Worm (Caenorhabditis elegans): ENCODE measurements around the gene try-11.

The try-11 gene

DNA sequence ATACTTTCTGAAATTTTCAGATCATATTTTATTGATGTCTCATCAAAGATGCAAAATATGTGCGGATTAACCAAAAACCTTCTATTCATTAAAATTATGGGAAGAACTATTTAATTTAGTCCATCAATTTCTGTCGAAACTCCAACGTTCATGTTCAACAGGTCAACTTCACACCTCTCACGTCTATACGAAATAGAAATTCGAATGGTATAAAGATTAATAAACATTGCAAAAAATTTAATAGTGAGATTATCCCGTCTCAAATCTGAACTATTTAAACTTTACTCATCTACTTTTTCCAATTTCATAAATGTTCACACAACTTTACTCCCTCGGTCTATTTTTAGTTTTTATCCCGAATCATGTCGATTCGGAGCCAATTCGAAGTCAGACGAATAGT lies 41.9 kb upstream of the try-11 start, which contains the start of gene R13D7.2:
Gene R13D7.2 (plus strand): TSS at position 301 of the 400 bp plus-strand sequence.
- TF ChIP-seq sox-4 (tag; optimal IDR thresholded peaks at IDR 0.05) (no peak), mdl-1 (tag; optimal IDR thresholded peaks at IDR 0.05) (no peak), nhr-11 (tag; optimal IDR thresholded peaks at IDR 0.05) (no peak), unc-98 (GFP tag; IDR thresholded peaks at IDR 0.05) (no peak), rnt-1 (tag; optimal IDR thresholded peaks at IDR 0.05) (no peak), nhr-47 (tag; optimal IDR thresholded peaks at IDR 0.05) (no peak), ceh-88 (GFP tag; IDR thresholded peaks at IDR 0.05) (no peak), nhr-76 (tag; optimal IDR thresholded peaks at IDR 0.05) (no peak), C04F5.9 (tag; optimal IDR thresholded peaks at IDR 0.05) (no peak), nhr-12 (tag; optimal IDR thresholded peaks at IDR 0.05) (no peak), fkh-8 (tag; optimal IDR thresholded peaks at IDR 0.05) (no peak), C34B4.2 (tag; optimal IDR thresholded peaks at IDR 0.05) (no peak)

DNA sequence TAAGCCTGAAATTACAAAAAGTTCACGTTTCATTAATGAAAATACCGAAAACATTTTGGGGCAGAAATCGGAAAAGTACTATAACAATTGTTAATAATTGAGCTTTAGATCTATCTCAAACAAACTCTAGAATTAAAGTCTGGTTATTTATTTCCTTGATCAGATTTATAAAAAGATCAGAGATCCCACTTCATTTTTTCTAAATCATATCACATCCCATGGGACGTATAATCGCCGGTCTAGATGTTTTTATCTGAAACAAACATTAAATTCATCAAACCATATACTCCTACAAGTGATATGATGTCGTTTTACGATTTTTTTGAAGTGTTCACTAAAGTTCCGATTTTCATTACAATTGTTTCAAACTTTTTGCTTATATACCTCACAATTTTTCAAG lies 39.8 kb upstream of the try-11 start, which contains the start of gene str-41:
Gene str-41 (plus strand): TSS at position 301 of the 400 bp plus-strand sequence.
- no peak for TF ChIP-seq ztf-11 (tag; optimal IDR thresholded peaks at IDR 0.05)
- no peak for TF ChIP-seq rnt-1 (tag; optimal IDR thresholded peaks at IDR 0.05)
- TF ChIP-seq sup-37 (GFP tag; optimal IDR thresholded peaks at IDR 0.05) = no peak
- TF ChIP-seq efl-1 (optimal IDR thresholded peaks at IDR 0.05) = no peak
- peak in 1 of 2 experiments; percentile 13 for TF ChIP-seq efl-1 (GFP tag; optimal IDR thresholded peaks at IDR 0.05 in 1 of 2)
- TF ChIP-seq efl-3 (GFP tag; optimal IDR thresholded peaks at IDR 0.05) = no peak
- TF ChIP-seq egl-27 (tag; optimal IDR thresholded peaks at IDR 0.05) = no peak

- TF ChIP-seq skn-1 (tag; optimal IDR thresholded peaks at IDR 0.05) = peak; percentile 87
- TF ChIP-seq blmp-1 (tag; optimal IDR thresholded peaks at IDR 0.05) = peak; percentile 67
- TF ChIP-seq nhr-19 (GFP tag; conservative IDR thresholded peaks at IDR 0.05) = peak; percentile 86
- no peak for TF ChIP-seq vab-15 (tag; optimal IDR thresholded peaks at IDR 0.05)
- TF ChIP-seq nhr-85 (tag) = peak; percentile 90
- peak; percentile 47 for TF ChIP-seq tbx-2 (tag; optimal IDR thresholded peaks at IDR 0.05)
- TF ChIP-seq lin-35 (GFP tag; optimal IDR thresholded peaks at IDR 0.05) = peak in 1 of 2 experiments; percentile 26
- TF ChIP-seq mdl-1 (tag; optimal IDR thresholded peaks at IDR 0.05) = peak in 1 of 2 experiments; percentile 64
- no peak for TF ChIP-seq ztf-4 (tag; optimal IDR thresholded peaks at IDR 0.05)
- TF ChIP-seq nhr-20 (tag; optimal IDR thresholded peaks at IDR 0.05) = peak; percentile 88
- no peak for TF ChIP-seq ceh-63 (GFP tag; optimal IDR thresholded peaks at IDR 0.05)
- TF ChIP-seq nhr-71 (tag; optimal IDR thresholded peaks at IDR 0.05) = peak; percentile 74
- TF ChIP-seq grh-1 (GFP tag; IDR thresholded peaks at IDR 0.05) = 0 out of 2 replicates have a peak, but pooled peaks have one; percentile 26
- peak; percentile 69 for TF ChIP-seq snu-23 (GFP tag; optimal IDR thresholded peaks at IDR 0.05)
- peak in 3 of 6 experiments; percentile 31 to 88 (median 60) for TF ChIP-seq elt-3 (tag; optimal IDR thresholded peaks at IDR 0.05)
- no peak for TF ChIP-seq nhr-28 (tag; optimal IDR thresholded peaks at IDR 0.05)
- peak; percentile 16 for TF ChIP-seq unc-130 (tag; optimal IDR thresholded peaks at IDR 0.05)
- TF ChIP-seq efl-1 (optimal IDR thresholded peaks at IDR 0.05) = no peak
- peak in 1 of 2 experiments; percentile 91 for TF ChIP-seq efl-1 (GFP tag; optimal IDR thresholded peaks at IDR 0.05 in 1 of 2)
Observed at ce11 chrV:7413107-7413774, 38.3 kb upstream of the try-11 start, which contains the start of gene F18E3.11. Gene F18E3.11 (plus strand): TSS chrV:7413482.

DNA sequence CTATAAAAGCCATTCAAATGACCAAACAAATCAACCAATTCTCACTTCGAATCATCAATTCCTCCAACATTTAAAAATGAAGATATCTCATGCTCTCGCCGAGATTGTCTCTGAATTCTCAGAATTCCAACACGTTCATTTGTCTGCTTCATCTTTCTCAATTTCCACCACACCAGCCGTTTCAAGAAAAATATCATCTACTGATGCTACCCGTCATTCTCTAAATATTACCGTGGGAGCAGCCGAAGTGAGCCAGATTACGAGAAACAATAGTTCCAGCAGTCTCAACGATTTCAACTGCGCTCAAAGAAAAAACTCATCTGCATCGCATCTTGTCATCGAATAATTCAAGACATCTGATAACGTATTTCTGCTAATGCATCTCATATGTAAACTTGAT lies 36.6 kb upstream of the try-11 start, which contains the start of gene F18E3.12:
Gene F18E3.12 (plus strand): TSS at position 77 of the 400 bp plus-strand sequence.
- TF ChIP-seq sptf-1 (tag; optimal IDR thresholded peaks at IDR 0.05) (no peak), lin-35 (GFP tag; optimal IDR thresholded peaks at IDR 0.05) (peak in 1 of 2 experiments; percentile 12)

Data from whole organism, L1 larva.